Fruit fly (Drosophila melanogaster): ENCODE data around the gene CG8526.
A peak's percentile ranks its signal among the peaks of the same experiment; 100 is the strongest.

The CG8526 gene

DNA sequence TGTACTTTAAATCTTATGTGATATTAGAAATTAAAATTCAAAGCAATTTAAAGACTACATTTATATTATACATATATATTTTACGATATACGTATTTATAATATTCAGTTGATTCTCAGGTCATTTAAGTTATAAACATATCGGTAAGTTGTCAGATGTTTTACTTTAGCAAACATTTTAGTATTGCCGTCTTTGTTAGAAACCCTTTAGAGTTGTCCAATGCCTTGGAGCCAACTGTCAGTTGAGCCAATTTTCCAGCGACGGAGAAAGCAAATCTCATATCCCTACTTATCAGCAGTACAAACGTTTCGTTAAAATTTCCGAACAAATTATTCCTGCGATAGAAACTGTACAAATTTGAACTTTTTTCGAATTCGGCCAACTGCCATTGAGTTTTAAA lies 26.3 kb upstream of the CG8526 start, which contains the start of gene topi:
Gene topi, plus strand, starts transcription at position 301 of the 400 bp plus-strand sequence.
- TF ChIP-seq Crg-1 (GFP tag; optimal IDR thresholded peaks at IDR 0.05) (no peak), Mnt (GFP tag; optimal IDR thresholded peaks at IDR 0.05) (no peak), cnc (optimal IDR thresholded peaks at IDR 0.05) (no peak), tj (GFP tag; optimal IDR thresholded peaks at IDR 0.05) (no peak), Hr96 (GFP tag; optimal IDR thresholded peaks at IDR 0.05) (no peak), CG14711 (tag; optimal IDR thresholded peaks at IDR 0.05) (no peak), kay (GFP tag; ENCODE audit: borderline replicate concordance) (no peak), CG7101 (tag; optimal IDR thresholded peaks at IDR 0.05) (no peak), toe (GFP tag; optimal IDR thresholded peaks at IDR 0.05) (no peak), Clk (GFP tag; optimal IDR thresholded peaks at IDR 0.05) (no peak), ovo (GFP tag; optimal IDR thresholded peaks at IDR 0.05) (no peak)

dm6 chr3R:9777941-9778360 lies 23.1 kb upstream of the CG8526 start, which contains the start of gene RpS29:
Gene RpS29 (plus strand): TSS chr3R:9778042.
- TF ChIP-seq cic (GFP tag; optimal IDR thresholded peaks at IDR 0.05) (peak; percentile 74), pad (GFP tag; optimal IDR thresholded peaks at IDR 0.05) (peak; percentile 71), CG1620 (GFP tag; optimal IDR thresholded peaks at IDR 0.05) (peak; percentile 94), Mnt (GFP tag; optimal IDR thresholded peaks at IDR 0.05) (peak; percentile 90), kay (GFP tag; ENCODE audit: borderline replicate concordance) (no peak), Crg-1 (GFP tag; optimal IDR thresholded peaks at IDR 0.05) (peak; percentile 93), CG7045 (GFP tag; optimal IDR thresholded peaks at IDR 0.05) (peak; percentile 42), bab1 (GFP tag; optimal IDR thresholded peaks at IDR 0.05) (peak; percentile 93), CG11617 (GFP tag; optimal IDR thresholded peaks at IDR 0.05) (peak; percentile 83), Hr96 (GFP tag; optimal IDR thresholded peaks at IDR 0.05) (peak; percentile 87), ovo (GFP tag; optimal IDR thresholded peaks at IDR 0.05) (peak; percentile 73), toe (GFP tag; optimal IDR thresholded peaks at IDR 0.05) (peak; percentile 92), cnc (optimal IDR thresholded peaks at IDR 0.05) (no peak), CG33017 (tag; optimal IDR thresholded peaks at IDR 0.05) (peak; percentile 53), CG12768 (GFP tag; optimal IDR thresholded peaks at IDR 0.05) (peak; percentile 70), tj (GFP tag; optimal IDR thresholded peaks at IDR 0.05) (peak; percentile 50), CG5204 (GFP tag; optimal IDR thresholded peaks at IDR 0.05) (no peak), CG7101 (tag; optimal IDR thresholded peaks at IDR 0.05) (peak; percentile 86), Clk (GFP tag; optimal IDR thresholded peaks at IDR 0.05) (peak; percentile 62), CG14711 (tag; optimal IDR thresholded peaks at IDR 0.05) (peak; percentile 69)

DNA sequence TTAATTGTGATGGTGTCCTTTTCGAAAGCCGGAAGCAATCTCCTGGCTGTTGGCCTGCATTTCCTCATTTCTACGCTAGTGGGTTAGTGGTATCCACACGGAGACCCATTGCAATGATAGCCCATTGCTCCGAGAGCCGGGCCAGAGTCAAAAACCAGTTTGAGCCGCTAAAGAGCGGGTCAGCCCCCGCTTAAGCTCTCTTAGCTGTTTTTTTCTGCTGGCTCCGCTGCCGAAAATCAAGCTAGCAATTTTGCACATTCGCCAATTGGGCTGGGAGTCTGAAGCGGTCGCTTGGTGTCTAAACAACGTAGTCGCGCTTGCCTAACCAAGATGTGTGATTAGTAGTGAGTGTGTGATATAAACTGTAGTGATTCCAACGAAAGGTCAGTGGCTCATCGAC lies 21.3 kb upstream of the CG8526 start, which contains the start of gene CG12947:
Gene CG12947, plus strand, starts transcription at position 301 of the 400 bp plus-strand sequence.
- TF ChIP-seq CG5204 (GFP tag; optimal IDR thresholded peaks at IDR 0.05) (no peak), ovo (GFP tag; optimal IDR thresholded peaks at IDR 0.05) (no peak), bab1 (GFP tag; optimal IDR thresholded peaks at IDR 0.05) (no peak), pad (GFP tag; optimal IDR thresholded peaks at IDR 0.05) (no peak), CG7045 (GFP tag; optimal IDR thresholded peaks at IDR 0.05) (no peak), CG33017 (tag; optimal IDR thresholded peaks at IDR 0.05) (no peak), CG1620 (GFP tag; optimal IDR thresholded peaks at IDR 0.05) (no peak), tj (GFP tag; optimal IDR thresholded peaks at IDR 0.05) (no peak), cic (GFP tag; optimal IDR thresholded peaks at IDR 0.05) (no peak), CG7101 (tag; optimal IDR thresholded peaks at IDR 0.05) (no peak), CG11617 (GFP tag; optimal IDR thresholded peaks at IDR 0.05) (no peak), CG12768 (GFP tag; optimal IDR thresholded peaks at IDR 0.05) (no peak), Hr96 (GFP tag; optimal IDR thresholded peaks at IDR 0.05) (no peak), cnc (optimal IDR thresholded peaks at IDR 0.05) (no peak), Crg-1 (GFP tag; optimal IDR thresholded peaks at IDR 0.05) (no peak), Mnt (GFP tag; optimal IDR thresholded peaks at IDR 0.05) (no peak), CG14711 (tag; optimal IDR thresholded peaks at IDR 0.05) (no peak), kay (GFP tag; ENCODE audit: borderline replicate concordance) (no peak)

- peak; percentile 16 for TF ChIP-seq CG7101 (tag; optimal IDR thresholded peaks at IDR 0.05)
- no peak for TF ChIP-seq Crg-1 (GFP tag; optimal IDR thresholded peaks at IDR 0.05)
- no peak for TF ChIP-seq CG5204 (GFP tag; optimal IDR thresholded peaks at IDR 0.05)
- no peak for TF ChIP-seq CG7045 (GFP tag; optimal IDR thresholded peaks at IDR 0.05)
- no peak for TF ChIP-seq toe (GFP tag; optimal IDR thresholded peaks at IDR 0.05)
- TF ChIP-seq Clk (GFP tag; optimal IDR thresholded peaks at IDR 0.05): no peak
- TF ChIP-seq Hr96 (GFP tag; optimal IDR thresholded peaks at IDR 0.05): no peak
- TF ChIP-seq CG12768 (GFP tag; optimal IDR thresholded peaks at IDR 0.05): no peak
- TF ChIP-seq CG1620 (GFP tag; optimal IDR thresholded peaks at IDR 0.05): no peak
- TF ChIP-seq CG14711 (tag; optimal IDR thresholded peaks at IDR 0.05): peak; percentile 18
- TF ChIP-seq pad (GFP tag; optimal IDR thresholded peaks at IDR 0.05): no peak
- TF ChIP-seq bab1 (GFP tag; optimal IDR thresholded peaks at IDR 0.05): peak; percentile 62
- TF ChIP-seq kay (GFP tag; ENCODE audit: borderline replicate concordance): no peak
- no peak for TF ChIP-seq CG11617 (GFP tag; optimal IDR thresholded peaks at IDR 0.05)
- TF ChIP-seq Mnt (GFP tag; optimal IDR thresholded peaks at IDR 0.05): no peak
- TF ChIP-seq tj (GFP tag; optimal IDR thresholded peaks at IDR 0.05): no peak
- TF ChIP-seq ovo (GFP tag; optimal IDR thresholded peaks at IDR 0.05): peak; percentile 0
- TF ChIP-seq CG33017 (tag; optimal IDR thresholded peaks at IDR 0.05): peak; percentile 37
- no peak for TF ChIP-seq cnc (optimal IDR thresholded peaks at IDR 0.05)
- TF ChIP-seq cic (GFP tag; optimal IDR thresholded peaks at IDR 0.05): no peak
Observed at dm6 chr3R:9783240-9783917, 17.7 kb upstream of the CG8526 start.

DNA sequence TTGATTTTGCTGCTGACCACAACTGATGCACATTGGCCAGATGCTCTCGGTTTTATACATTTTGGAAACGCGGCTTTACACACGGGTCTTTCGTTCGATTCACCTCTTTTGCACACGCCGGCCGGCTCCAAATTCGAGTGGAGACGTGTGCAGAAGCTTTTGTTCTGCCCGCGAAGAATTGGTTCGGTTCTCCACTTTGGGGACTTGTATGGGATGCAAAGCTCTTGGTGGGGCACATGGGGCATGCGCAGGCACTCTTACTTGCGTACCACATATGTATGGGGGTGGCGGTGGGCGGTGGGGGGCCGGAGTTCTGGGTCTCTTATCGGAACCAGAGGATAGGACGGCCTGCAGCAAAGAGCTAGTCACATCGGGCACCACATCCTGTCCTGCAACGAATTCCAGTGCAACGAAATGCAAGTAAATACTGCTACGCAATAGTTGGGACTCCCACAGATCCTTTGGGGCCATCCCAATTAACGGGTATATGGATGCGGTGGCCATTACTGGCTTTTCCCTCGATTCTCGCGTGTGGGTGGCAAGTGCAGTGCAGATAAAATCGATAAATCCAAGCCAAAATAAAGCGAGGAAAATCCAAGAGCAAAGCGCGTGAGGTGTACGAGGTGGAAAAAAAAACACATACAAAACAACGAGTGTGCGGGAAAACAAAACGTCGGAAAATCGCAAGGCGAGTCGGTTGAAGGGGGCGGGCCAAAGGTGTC lies 16.6 kb upstream of the CG8526 start, which contains the start of the genes MtnA and CG8500:
Gene MtnA, minus strand, starts transcription at position 30 of the 722 bp plus-strand sequence.
Gene CG8500, plus strand, starts transcription at position 313 of the 722 bp plus-strand sequence.
- TF ChIP-seq kay (GFP tag; ENCODE audit: borderline replicate concordance) (no peak), bab1 (GFP tag; optimal IDR thresholded peaks at IDR 0.05) (peak; percentile 67), pad (GFP tag; optimal IDR thresholded peaks at IDR 0.05) (peak; percentile 3), Mnt (GFP tag; optimal IDR thresholded peaks at IDR 0.05) (peak; percentile 51), Hr96 (GFP tag; optimal IDR thresholded peaks at IDR 0.05) (no peak), cic (GFP tag; optimal IDR thresholded peaks at IDR 0.05) (peak; percentile 60), CG7101 (tag; optimal IDR thresholded peaks at IDR 0.05) (peak; percentile 27)
